Fruit fly (Drosophila melanogaster) whole organism, embryonic: Measurements from ENCODE around the gene Mo25.
A peak's percentile ranks its signal among the peaks of the same experiment; 100 is the strongest.

Experiments
- ATbp ChIP-seq: fragments of 200-800 bp; sonication (Bioruptor generic); optimal IDR thresholded peaks from 2 replicates; lab custom pipeline; 2017; ENCODE audit warnings: missing biosample characterization, mild to moderate bottlenecking, missing genetic modification characterization, missing genetic modification reagents
- Atf3 ChIP-seq: fragments of 200-800 bp; sonication (Bioruptor generic); optimal IDR thresholded peaks from 3 replicates; lab custom pipeline; 2016; ENCODE audit warnings: missing biosample characterization, missing genetic modification characterization
- C15 ChIP-seq: fragments of 200-800 bp; sonication (Bioruptor generic); IDR thresholded peaks from 3 replicates; pipeline ENCODE4 v1.3.6; 2022; ENCODE audit warnings: missing biosample characterization, missing genetic modification characterization
- CG10267 ChIP-seq: fragments of 200-800 bp; sonication (Bioruptor generic); optimal IDR thresholded peaks from 2 replicates; lab custom pipeline; 2018; ENCODE audit warnings: missing biosample characterization, mild to moderate bottlenecking, missing genetic modification characterization, moderate library complexity
- CG11456 ChIP-seq: fragments of 200-800 bp; sonication (Bioruptor generic); IDR thresholded peaks from 3 replicates; pipeline ENCODE4 v1.3.6; 2022; ENCODE audit warnings: missing biosample characterization, missing genetic modification characterization
- CG12155 ChIP-seq: fragments of 200-800 bp; sonication (Bioruptor generic); optimal IDR thresholded peaks from 3 replicates; lab custom pipeline; 2016; ENCODE audit warnings: missing biosample characterization, missing genetic modification characterization
- CG12391 ChIP-seq: fragments of 200-800 bp; sonication (Bioruptor generic); optimal IDR thresholded peaks from 3 replicates; lab custom pipeline; 2018; ENCODE audit warnings: missing biosample characterization, mild to moderate bottlenecking, missing genetic modification characterization, moderate library complexity
- CG12744 ChIP-seq: fragments of 200-800 bp; sonication (Bioruptor generic); optimal IDR thresholded peaks from 2 replicates; lab custom pipeline; 2016; ENCODE audit warnings: missing biosample characterization, missing genetic modification characterization
- CG1529 ChIP-seq: fragments of 200-800 bp; sonication (Bioruptor generic); optimal IDR thresholded peaks from 3 replicates; lab custom pipeline; 2018; ENCODE audit warnings: missing biosample characterization, missing genetic modification characterization
- CG16815 ChIP-seq: fragments of 200-800 bp; sonication (Bioruptor generic); optimal IDR thresholded peaks from 3 replicates; lab custom pipeline; 2017; ENCODE audit warnings: missing biosample characterization, mild to moderate bottlenecking, missing genetic modification characterization
- CG17328 ChIP-seq: fragments of 200-800 bp; sonication (Bioruptor generic); IDR thresholded peaks from 2 replicates; pipeline ENCODE4 v1.3.6; 2022; ENCODE audit warnings: missing biosample characterization, missing genetic modification characterization
- CG17361 ChIP-seq: fragments of 200-800 bp; sonication (Bioruptor generic); IDR thresholded peaks from 3 replicates; pipeline ENCODE4 v1.3.6; 2022; ENCODE audit warnings: missing biosample characterization, missing genetic modification characterization
- CG17385 ChIP-seq: fragments of 200-800 bp; sonication (Bioruptor generic); optimal IDR thresholded peaks from 3 replicates; lab custom pipeline; 2018; ENCODE audit warnings: missing biosample characterization, mild to moderate bottlenecking, missing genetic modification characterization
- CG31365 ChIP-seq: fragments of 200-800 bp; sonication (Bioruptor generic); optimal IDR thresholded peaks from 2 replicates; lab custom pipeline; 2018; ENCODE audit warnings: missing biosample characterization, mild to moderate bottlenecking, missing genetic modification characterization
- CG32772 ChIP-seq: fragments of 200-800 bp; sonication (Bioruptor generic); IDR thresholded peaks from 2 replicates; pipeline ENCODE4 v1.3.6; 2022; ENCODE audit warnings: missing biosample characterization, missing genetic modification characterization
- CG4820 ChIP-seq: fragments of 200-800 bp; sonication (Bioruptor generic); optimal IDR thresholded peaks from 3 replicates; lab custom pipeline; 2016; ENCODE audit warnings: missing biosample characterization, missing genetic modification characterization
- CG7271 ChIP-seq: fragments of 200-800 bp; sonication (Bioruptor generic); optimal IDR thresholded peaks from 2 replicates; lab custom pipeline; 2018; ENCODE audit warnings: missing biosample characterization, mild to moderate bottlenecking, missing genetic modification characterization, moderate library complexity
- CG9215 ChIP-seq: fragments of 200-800 bp; sonication (Bioruptor generic); IDR thresholded peaks from 2 replicates; pipeline ENCODE4 v1.3.6; 2022; ENCODE audit warnings: missing biosample characterization, missing genetic modification characterization
- CG9609 ChIP-seq: fragments of 200-800 bp; sonication (Bioruptor generic); optimal IDR thresholded peaks from 3 replicates; lab custom pipeline; 2016; ENCODE audit warnings: missing biosample characterization, missing genetic modification characterization
- Deaf1 ChIP-seq: fragments of 200-800 bp; optimal IDR thresholded peaks from 3 replicates; lab custom pipeline; 2019; ENCODE audit warnings: missing biosample characterization, mild to moderate bottlenecking, missing genetic modification characterization, moderate library complexity
- Doc3 ChIP-seq: fragments of 200-800 bp; sonication (Bioruptor generic); IDR thresholded peaks from 3 replicates; pipeline ENCODE4 v1.3.6; 2022; ENCODE audit warnings: missing biosample characterization, missing genetic modification characterization; ENCODE audit not compliant: partially characterized antibody
- E2f2 ChIP-seq: fragments of 200-800 bp; sonication (Bioruptor generic); IDR thresholded peaks from 2 replicates; pipeline ENCODE4 v1.3.6; 2022; ENCODE audit warnings: missing biosample characterization, missing genetic modification characterization
- Fer1 ChIP-seq: fragments of 200-800 bp; sonication (Bioruptor generic); optimal IDR thresholded peaks from 2 replicates; lab custom pipeline; 2017; ENCODE audit warnings: missing biosample characterization, mild to moderate bottlenecking, missing genetic modification characterization
- Fer2 ChIP-seq: fragments of 200-800 bp; sonication (Bioruptor generic); optimal IDR thresholded peaks from 2 replicates; lab custom pipeline; 2018; ENCODE audit warnings: missing biosample characterization, mild to moderate bottlenecking, missing genetic modification characterization, moderate library complexity
- GATAe ChIP-seq: fragments of 200-800 bp; sonication (Bioruptor generic); conservative IDR thresholded peaks from 2 replicates; pipeline ENCODE4 v1.3.6; 2022; ENCODE audit warnings: missing biosample characterization, missing genetic modification characterization
- Hey ChIP-seq: fragments of 200-800 bp; sonication (Bioruptor generic); optimal IDR thresholded peaks from 3 replicates; lab custom pipeline; 2018; ENCODE audit warnings: missing biosample characterization, mild to moderate bottlenecking, missing genetic modification characterization
- Hmr ChIP-seq: fragments of 200-800 bp; sonication (Bioruptor generic); optimal IDR thresholded peaks from 3 replicates; lab custom pipeline; 2017; ENCODE audit warnings: mild to moderate bottlenecking, missing biosample characterization, missing genetic modification reagents, missing genetic modification characterization
- Lhr ChIP-seq: fragments of 200-800 bp; sonication (Bioruptor generic); optimal IDR thresholded peaks from 3 replicates; lab custom pipeline; 2017; ENCODE audit warnings: mild to moderate bottlenecking, missing biosample characterization, missing genetic modification reagents, missing genetic modification characterization
- Ravus ChIP-seq: fragments of 200-800 bp; sonication (Bioruptor generic); IDR thresholded peaks from 2 replicates; pipeline ENCODE4 v1.3.6; 2022; ENCODE audit warnings: missing biosample characterization, missing genetic modification characterization
- Rfx ChIP-seq: fragments of 200-800 bp; sonication (Bioruptor generic); IDR thresholded peaks from 2 replicates; pipeline ENCODE4 v1.3.6; 2022; ENCODE audit warnings: missing biosample characterization, missing genetic modification characterization
- TFAM ChIP-seq: fragments of 200-800 bp; sonication (Bioruptor generic); optimal IDR thresholded peaks from 2 replicates; lab custom pipeline; 2017; ENCODE audit warnings: missing biosample characterization, missing genetic modification characterization, inconsistent platforms
- Xrp1 ChIP-seq: fragments of 200-800 bp; sonication (Bioruptor generic); IDR thresholded peaks from 2 replicates; pipeline ENCODE4 v1.3.6; 2022; ENCODE audit warnings: missing biosample characterization, missing genetic modification characterization
- ac ChIP-seq: fragments of 200-800 bp; sonication (Bioruptor generic); optimal IDR thresholded peaks from 3 replicates; lab custom pipeline; 2017; ENCODE audit warnings: missing biosample characterization, mild to moderate bottlenecking, missing genetic modification characterization
- amos ChIP-seq: fragments of 200-800 bp; sonication (Bioruptor generic); IDR thresholded peaks from 2 replicates; pipeline ENCODE4 v1.3.6; 2022; ENCODE audit warnings: missing biosample characterization, missing genetic modification characterization; ENCODE audit not compliant: partially characterized antibody
- btn ChIP-seq: fragments of 200-800 bp; sonication (Bioruptor generic); optimal IDR thresholded peaks from 2 replicates; lab custom pipeline; 2016; ENCODE audit warnings: missing biosample characterization, missing genetic modification characterization
- cato ChIP-seq: fragments of 200-800 bp; sonication (Bioruptor generic); optimal IDR thresholded peaks from 2 replicates; lab custom pipeline; 2016; ENCODE audit warnings: missing biosample characterization, missing genetic modification characterization, borderline replicate concordance
- crol ChIP-seq: fragments of 200-800 bp; sonication (Bioruptor generic); IDR thresholded peaks from 2 replicates; pipeline ENCODE4 v1.3.6; 2022; ENCODE audit warnings: missing biosample characterization, missing genetic modification characterization
- ems ChIP-seq: fragments of 200-800 bp; sonication (Bioruptor generic); optimal IDR thresholded peaks from 3 replicates; lab custom pipeline; 2016; ENCODE audit warnings: missing biosample characterization, missing genetic modification characterization
- gcm ChIP-seq: fragments of 200-800 bp; sonication (Bioruptor generic); optimal IDR thresholded peaks from 2 replicates; lab custom pipeline; 2019; ENCODE audit warnings: missing biosample characterization, mild to moderate bottlenecking, missing genetic modification characterization, moderate library complexity
- ind ChIP-seq: fragments of 200-800 bp; sonication (Bioruptor generic); optimal IDR thresholded peaks from 3 replicates; lab custom pipeline; 2016; ENCODE audit warnings: missing biosample characterization, missing genetic modification characterization
- jing ChIP-seq: fragments of 200-800 bp; sonication (Bioruptor generic); optimal IDR thresholded peaks from 2 replicates; lab custom pipeline; 2018; ENCODE audit warnings: missing biosample characterization, mild to moderate bottlenecking, missing genetic modification characterization
- jumu ChIP-seq: fragments of 200-800 bp; sonication (Bioruptor generic); optimal IDR thresholded peaks from 3 replicates; lab custom pipeline; 2016; ENCODE audit warnings: missing biosample characterization, missing genetic modification characterization
- otp ChIP-seq: fragments of 200-800 bp; sonication (Bioruptor generic); IDR thresholded peaks from 3 replicates; pipeline ENCODE4, ENCODE4 v1.3.6; 2022; ENCODE audit warnings: missing biosample characterization, missing genetic modification characterization
- p53 ChIP-seq: fragments of 200-800 bp; sonication (Bioruptor generic); optimal IDR thresholded peaks from 2 replicates; lab custom pipeline; 2016; ENCODE audit warnings: missing biosample characterization, missing genetic modification characterization
- pho ChIP-seq: fragments of 200-800 bp; sonication (Bioruptor generic); optimal IDR thresholded peaks from 2 replicates; lab custom pipeline; 2016; ENCODE audit warnings: missing biosample characterization, missing genetic modification characterization
- prd ChIP-seq, 3 experiments: fragments of >200 bp in 2 of 3; fragments of 200-800 bp in 1 of 3; sonication (Bioruptor generic) in 1 of 3; optimal IDR thresholded peaks in 2 of 3; IDR thresholded peaks in 1 of 3; 2 replicates in 2 of 3; 3 replicates in 1 of 3; pipeline versions ENCODE4 v1.3.6 to Lab custom; 2017 to 2022; ENCODE audit warnings: missing biosample characterization in 1 of 3, missing genetic modification characterization in 1 of 3
- schlank ChIP-seq: fragments of 200-800 bp; sonication (Bioruptor generic); optimal IDR thresholded peaks from 2 replicates; lab custom pipeline; 2018; ENCODE audit warnings: missing biosample characterization, mild to moderate bottlenecking, missing genetic modification characterization
- slou ChIP-seq: fragments of 200-800 bp; sonication (Bioruptor generic); optimal IDR thresholded peaks from 3 replicates; lab custom pipeline; 2016; ENCODE audit warnings: missing biosample characterization, missing genetic modification characterization
- slp2 ChIP-seq: fragments of 200-800 bp; sonication (Bioruptor generic); optimal IDR thresholded peaks from 2 replicates; lab custom pipeline; 2016; ENCODE audit warnings: missing biosample characterization, missing genetic modification characterization
- tio ChIP-seq: fragments of 200-800 bp; sonication (Bioruptor generic); optimal IDR thresholded peaks from 2 replicates; lab custom pipeline; 2017; ENCODE audit warnings: missing biosample characterization, missing genetic modification characterization, inconsistent platforms
- zfh1 ChIP-seq: fragments of 200-800 bp; sonication (Bioruptor generic); IDR thresholded peaks from 3 replicates; pipeline ENCODE4 v1.3.6; 2022; ENCODE audit warnings: missing biosample characterization, missing genetic modification characterization

The Mo25 gene

DNA sequence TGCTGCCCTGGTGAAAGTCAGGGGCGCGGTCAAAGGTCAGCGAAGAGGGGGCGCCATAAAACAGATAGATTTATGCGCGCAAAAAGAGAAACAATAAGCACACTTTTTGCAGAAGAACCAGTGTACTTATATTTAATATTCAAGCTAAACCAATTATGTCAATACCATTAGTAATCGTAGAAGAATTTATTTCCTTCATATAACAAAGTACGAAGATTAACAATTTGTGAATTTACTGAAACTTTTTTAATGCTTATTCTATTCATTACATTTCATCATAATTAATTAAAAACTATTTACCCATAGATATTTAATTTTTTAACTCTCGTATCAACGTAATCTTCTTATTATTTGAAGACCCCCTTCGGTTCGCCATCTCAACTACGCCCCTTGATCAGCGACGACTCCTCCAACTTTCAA is 26.8 kb upstream of the Mo25 start:
- TF ChIP-seq amos (GFP tag; lab: Robert Waterston, UW) (no peak), Fer2 (tag; lab: Kevin White, UChicago) (no peak), CG12155 (GFP tag; lab: Kevin White, UChicago) (no peak), tio (GFP tag; lab: Kevin White, UChicago) (peak; percentile 53), schlank (tag; lab: Kevin White, UChicago) (no peak), CG11456 (GFP tag; lab: Robert Waterston, UW) (no peak), Atf3 (GFP tag; lab: Kevin White, UChicago) (no peak), CG31365 (tag; lab: Kevin White, UChicago) (no peak), GATAe (GFP tag; lab: Robert Waterston, UW) (no peak), zfh1 (GFP tag; lab: Robert Waterston, UW) (peak; percentile 63; the same call in 1 of the 3 replicates), pho (GFP tag; lab: Kevin White, UChicago) (no peak), CG4820 (GFP tag; lab: Kevin White, UChicago) (peak; percentile 48), gcm (GFP tag; lab: Kevin White, UChicago) (peak; percentile 4), jing (peak; percentile 22), p53 (GFP tag; lab: Kevin White, UChicago) (no peak), Doc3 (GFP tag; lab: Robert Waterston, UW) (no peak), Hmr (GFP tag; lab: Kevin White, UChicago) (no peak), ems (GFP tag; lab: Kevin White, UChicago) (no peak), Lhr (GFP tag; lab: Kevin White, UChicago) (peak; percentile 31), Rfx (no peak), btn (no peak), otp (GFP tag; lab: Robert Waterston, UW) (no peak), Hey (tag; lab: Kevin White, UChicago) (no peak), ac (GFP tag; lab: Kevin White, UChicago) (no peak), CG17385 (GFP tag; lab: Kevin White, UChicago) (peak; percentile 48), prd (optimal IDR thresholded peaks at IDR 0.05; lab: Kevin White, UChicago) (no peak), prd (GFP tag; IDR thresholded peaks at IDR 0.05; lab: Robert Waterston, UW) (peak; percentile 68; the same call in 2 of the 3 replicates), CG17361 (GFP tag; lab: Robert Waterston, UW) (peak; percentile 92), cato (GFP tag; lab: Kevin White, UChicago) (peak; percentile 49), crol (GFP tag; lab: Robert Waterston, UW) (no peak), CG7271 (tag; lab: Kevin White, UChicago) (no peak), CG12391 (tag; lab: Kevin White, UChicago) (peak; percentile 71), Deaf1 (no peak), Xrp1 (GFP tag; lab: Robert Waterston, UW) (peak; percentile 39; the same call in 1 of the 2 replicates), slou (GFP tag; lab: Kevin White, UChicago) (peak; percentile 15), ATbp (peak; percentile 74), CG17328 (GFP tag; lab: Robert Waterston, UW) (no peak), CG10267 (tag; lab: Kevin White, UChicago) (peak; percentile 58), slp2 (GFP tag; lab: Kevin White, UChicago) (peak; percentile 5), Fer1 (GFP tag; lab: Kevin White, UChicago) (no peak), Ravus (GFP tag; lab: Robert Waterston, UW) (no peak), E2f2 (GFP tag; lab: Robert Waterston, UW) (no peak), CG12744 (GFP tag; lab: Kevin White, UChicago) (no peak), CG9215 (no peak), jumu (GFP tag; lab: Kevin White, UChicago) (no peak), CG16815 (GFP tag; lab: Kevin White, UChicago) (peak; percentile 54), CG1529 (GFP tag; lab: Kevin White, UChicago) (peak; percentile 65), ind (GFP tag; lab: Kevin White, UChicago) (peak; percentile 57), C15 (no peak), TFAM (GFP tag; lab: Kevin White, UChicago) (no peak), CG32772 (GFP tag; lab: Robert Waterston, UW) (peak; percentile 20; the same call in 1 of the 2 replicates), CG9609 (GFP tag; lab: Kevin White, UChicago) (no peak)
